Fruit fly (Drosophila melanogaster): Measurements from ENCODE around the gene red.
A peak's percentile ranks its signal among the peaks of the same experiment; 100 is the strongest.

DNA sequence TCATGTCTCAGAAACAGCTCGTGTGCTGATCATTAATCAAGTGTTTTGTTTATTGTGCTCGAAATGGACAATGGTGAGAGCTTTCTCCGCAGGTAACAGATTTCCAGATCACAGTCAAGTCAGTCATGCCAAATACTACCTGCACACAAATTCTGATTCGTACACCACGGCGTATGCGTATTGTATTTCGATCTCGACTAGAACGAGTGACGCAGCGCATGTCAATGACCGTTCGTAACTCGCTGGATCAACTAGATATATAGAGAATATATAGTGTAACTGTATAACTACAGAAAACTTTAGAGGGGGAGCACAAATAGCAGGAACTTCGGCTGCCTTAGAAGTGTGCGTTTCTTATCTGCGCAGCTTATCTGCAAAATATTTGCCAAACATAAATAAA lies 7.8 kb downstream of the red start:
- TF ChIP-seq CG8159 (tag; optimal IDR thresholded peaks at IDR 0.05) (no peak), fd96Ca (GFP tag; IDR thresholded peaks at IDR 0.05) (no peak), Snoo (tag; optimal IDR thresholded peaks at IDR 0.05) (no peak), EcR (GFP tag; optimal IDR thresholded peaks at IDR 0.05) (peak; percentile 71), CG4496 (GFP tag; IDR thresholded peaks at IDR 0.05) (no peak)

Data from whole organism, pupa.